Fruit fly (Drosophila melanogaster) whole organism, adult: Measurements from ENCODE around the gene tomboy20.

Experiments used
- CG5204 ChIP-seq: fragments of 200-800 bp; sonication (Bioruptor generic); optimal IDR thresholded peaks from 2 replicates; lab custom pipeline; 2016; ENCODE audit warnings: missing biosample characterization, missing genetic modification characterization
- CG7045 ChIP-seq: fragments of 200-800 bp; sonication (Bioruptor generic); optimal IDR thresholded peaks from 2 replicates; lab custom pipeline; 2017; ENCODE audit warnings: missing biosample characterization, mild to moderate bottlenecking, missing genetic modification characterization
- CG7101 ChIP-seq: fragments of 200-800 bp; sonication (Bioruptor generic); optimal IDR thresholded peaks from 2 replicates; lab custom pipeline; 2018; ENCODE audit warnings: missing biosample characterization, mild to moderate bottlenecking, missing genetic modification characterization, moderate library complexity
- Crg-1 ChIP-seq: fragments of 200-800 bp; sonication (Bioruptor generic); optimal IDR thresholded peaks from 2 replicates; lab custom pipeline; 2016; ENCODE audit warnings: missing biosample characterization, missing genetic modification characterization
- Mnt ChIP-seq: fragments of 200-800 bp; sonication (Bioruptor generic); optimal IDR thresholded peaks from 2 replicates; lab custom pipeline; 2016; ENCODE audit warnings: missing biosample characterization, mild to moderate bottlenecking, missing genetic modification characterization
- ovo ChIP-seq: fragments of 200-800 bp; sonication (Bioruptor generic); optimal IDR thresholded peaks from 2 replicates; lab custom pipeline; 2016; ENCODE audit warnings: missing biosample characterization, missing genetic modification characterization
- pad ChIP-seq: fragments of 200-800 bp; sonication (Bioruptor generic); optimal IDR thresholded peaks from 3 replicates; lab custom pipeline; 2017; ENCODE audit warnings: missing biosample characterization, missing genetic modification characterization, mild to moderate bottlenecking, moderate library complexity, missing genetic modification reagents
- toe ChIP-seq: fragments of 200-800 bp; sonication (Bioruptor generic); optimal IDR thresholded peaks from 2 replicates; lab custom pipeline; 2016; ENCODE audit warnings: missing biosample characterization, missing genetic modification characterization

- TF ChIP-seq Mnt (GFP tag; lab: Kevin White, UChicago) (no peak), toe (GFP tag; lab: Kevin White, UChicago) (no peak), CG7101 (tag; lab: Kevin White, UChicago) (no peak), pad (GFP tag; lab: Kevin White, UChicago) (no peak), CG5204 (no peak), Crg-1 (no peak), CG7045 (GFP tag; lab: Kevin White, UChicago) (no peak), ovo (GFP tag; lab: Kevin White, UChicago) (no peak)
These were observed 36.5 kb downstream of the tomboy20 start for dm6 chr3R:10699020-10699951.
